Fruit fly (Drosophila melanogaster): ENCODE measurements around the gene Hml.

DNA sequence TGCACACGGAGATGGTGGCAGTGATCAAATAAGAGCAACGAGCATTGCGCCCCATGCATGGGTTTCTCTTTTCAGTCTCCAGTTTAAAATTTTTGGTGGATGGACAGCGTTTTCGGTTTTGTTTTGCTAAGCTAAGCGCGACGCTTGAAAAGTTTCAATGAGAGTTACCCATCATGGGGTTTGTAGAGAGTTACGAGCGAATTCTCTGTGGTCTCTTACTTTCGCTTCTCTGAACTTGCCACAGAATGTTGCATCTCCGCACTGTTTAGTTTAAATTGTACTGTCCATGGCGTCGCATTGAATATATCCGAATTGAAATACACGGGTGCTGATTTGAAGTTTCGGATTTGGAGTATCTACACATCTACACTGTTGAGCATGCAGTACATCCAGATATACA lies 2.5 kb upstream of the Hml start, which contains the start of gene Tsp68C:
- TF ChIP-seq Myc (optimal IDR thresholded peaks at IDR 0.05) (no peak), Sin3A (optimal IDR thresholded peaks at IDR 0.05) (no peak), h (optimal IDR thresholded peaks at IDR 0.05) (no peak), psq (optimal IDR thresholded peaks at IDR 0.05) (no peak), ttk (optimal IDR thresholded peaks at IDR 0.05) (no peak)
